Fruit fly (Drosophila melanogaster) whole organism, embryonic: ENCODE results near the gene Tre1.
A peak's percentile ranks its signal among the peaks of the same experiment; 100 is the strongest.

Source experiments
- Atf3 ChIP-seq: fragments of 200-800 bp; sonication (Bioruptor generic); optimal IDR thresholded peaks from 3 replicates; lab custom pipeline; 2016; ENCODE audit warnings: missing biosample characterization, missing genetic modification characterization
- B-H2 ChIP-seq: fragments of 200-800 bp; sonication (Bioruptor generic); optimal IDR thresholded peaks from 2 replicates; lab custom pipeline; 2018; ENCODE audit warnings: missing biosample characterization, mild to moderate bottlenecking, missing genetic modification characterization
- Bdp1 ChIP-seq: fragments of 200-800 bp; sonication (Bioruptor generic); optimal IDR thresholded peaks from 3 replicates; lab custom pipeline; 2016; ENCODE audit warnings: missing biosample characterization, missing genetic modification characterization
- Bteb2 ChIP-seq: fragments of 200-800 bp; sonication (Bioruptor generic); optimal IDR thresholded peaks from 2 replicates; lab custom pipeline; 2016; ENCODE audit warnings: missing biosample characterization, missing genetic modification characterization
- CG1024 ChIP-seq: fragments of 200-800 bp; sonication (Bioruptor generic); IDR thresholded peaks from 2 replicates; pipeline ENCODE4 v1.3.6; 2022; ENCODE audit warnings: missing biosample characterization, missing genetic modification characterization
- CG11696 ChIP-seq: fragments of 200-800 bp; sonication (Bioruptor generic); IDR thresholded peaks from 2 replicates; pipeline ENCODE4 v1.3.6; 2022; ENCODE audit warnings: missing biosample characterization, missing genetic modification characterization
- CG12299 ChIP-seq: fragments of 200-800 bp; sonication (Bioruptor generic); optimal IDR thresholded peaks from 2 replicates; lab custom pipeline; 2018; ENCODE audit warnings: missing biosample characterization, mild to moderate bottlenecking, missing genetic modification characterization
- CG12744 ChIP-seq: fragments of 200-800 bp; sonication (Bioruptor generic); optimal IDR thresholded peaks from 2 replicates; lab custom pipeline; 2016; ENCODE audit warnings: missing biosample characterization, missing genetic modification characterization
- CG12769 ChIP-seq: fragments of 200-800 bp; sonication (Bioruptor generic); optimal IDR thresholded peaks from 2 replicates; lab custom pipeline; 2019; ENCODE audit warnings: missing biosample characterization, mild to moderate bottlenecking, missing genetic modification characterization, moderate library complexity
- CG13287 ChIP-seq: fragments of 200-800 bp; sonication (Bioruptor generic); IDR thresholded peaks from 2 replicates; pipeline ENCODE4 v1.3.6; 2022; ENCODE audit warnings: missing biosample characterization, missing genetic modification characterization; ENCODE audit not compliant: partially characterized antibody
- CG14441 ChIP-seq: fragments of 200-800 bp; sonication (Bioruptor generic); IDR thresholded peaks from 2 replicates; pipeline ENCODE4 v1.3.6; 2022; ENCODE audit warnings: missing biosample characterization, missing genetic modification characterization
- CG17829 ChIP-seq: fragments of 200-800 bp; optimal IDR thresholded peaks from 2 replicates; lab custom pipeline; 2019; ENCODE audit warnings: missing biosample characterization, mild to moderate bottlenecking, missing genetic modification characterization, moderate library complexity
- CG1792 ChIP-seq: fragments of 200-800 bp; sonication (Bioruptor generic); optimal IDR thresholded peaks from 2 replicates; lab custom pipeline; 2016; ENCODE audit warnings: missing biosample characterization, missing genetic modification characterization
- CG18764 ChIP-seq: fragments of 200-800 bp; sonication (Bioruptor generic); optimal IDR thresholded peaks from 3 replicates; lab custom pipeline; 2016; ENCODE audit warnings: missing biosample characterization, missing genetic modification characterization
- CG2120 ChIP-seq: fragments of 200-800 bp; sonication (Bioruptor generic); optimal IDR thresholded peaks from 3 replicates; lab custom pipeline; 2016; ENCODE audit warnings: missing biosample characterization, missing genetic modification characterization
- CG2712 ChIP-seq: fragments of 200-800 bp; optimal IDR thresholded peaks from 3 replicates; lab custom pipeline; 2019; ENCODE audit warnings: missing biosample characterization, mild to moderate bottlenecking, missing genetic modification characterization, moderate library complexity
- CG2875 ChIP-seq: fragments of 200-800 bp; sonication (Bioruptor generic); optimal IDR thresholded peaks from 2 replicates; lab custom pipeline; 2017; ENCODE audit warnings: missing biosample characterization, mild to moderate bottlenecking, missing genetic modification characterization, missing genetic modification reagents
- CG31388 ChIP-seq: fragments of 200-800 bp; sonication (Bioruptor generic); optimal IDR thresholded peaks from 2 replicates; lab custom pipeline; 2016; ENCODE audit warnings: missing biosample characterization, missing genetic modification characterization
- CG6175 ChIP-seq: fragments of 200-800 bp; sonication (Bioruptor generic); IDR thresholded peaks from 3 replicates; pipeline ENCODE4 v1.3.6; 2022; ENCODE audit warnings: missing biosample characterization, missing genetic modification characterization
- CG9437 ChIP-seq: fragments of 200-800 bp; sonication (Bioruptor generic); optimal IDR thresholded peaks from 2 replicates; lab custom pipeline; 2018; ENCODE audit warnings: missing biosample characterization, mild to moderate bottlenecking, missing genetic modification characterization
- D19A ChIP-seq: fragments of 200-800 bp; optimal IDR thresholded peaks from 3 replicates; lab custom pipeline; 2019; ENCODE audit warnings: missing biosample characterization, mild to moderate bottlenecking, missing genetic modification characterization, moderate library complexity
- D19B ChIP-seq: fragments of 200-800 bp; sonication (Bioruptor generic); optimal IDR thresholded peaks from 2 replicates; lab custom pipeline; 2017; ENCODE audit warnings: missing biosample characterization, mild to moderate bottlenecking, missing genetic modification characterization
- Dip2 ChIP-seq: fragments of 200-800 bp; sonication (Bioruptor generic); IDR thresholded peaks from 2 replicates; pipeline ENCODE4 v1.3.6; 2022; ENCODE audit warnings: missing biosample characterization, missing genetic modification characterization
- Drgx ChIP-seq: fragments of 200-800 bp; sonication (Bioruptor generic); IDR thresholded peaks from 2 replicates; pipeline ENCODE4 v1.3.6; 2022; ENCODE audit warnings: missing biosample characterization, missing genetic modification characterization
- Ets65A ChIP-seq: fragments of 200-800 bp; sonication (Bioruptor generic); peaks from one replicate; lab custom pipeline; 2016; ENCODE audit warnings: missing biosample characterization, missing genetic modification characterization
- Fer3 ChIP-seq: fragments of 200-800 bp; sonication (Bioruptor generic); optimal IDR thresholded peaks from 2 replicates; lab custom pipeline; 2018; ENCODE audit warnings: missing biosample characterization, mild to moderate bottlenecking, missing genetic modification characterization, moderate library complexity
- Hand ChIP-seq: fragments of 200-800 bp; sonication (Bioruptor generic); optimal IDR thresholded peaks from 2 replicates; lab custom pipeline; 2017; ENCODE audit warnings: mild to moderate bottlenecking, missing biosample characterization, missing genetic modification reagents, missing genetic modification characterization
- Lim3 ChIP-seq: fragments of 200-800 bp; sonication (Bioruptor generic); IDR thresholded peaks from 2 replicates; pipeline ENCODE4 v1.3.6; 2022; ENCODE audit warnings: missing biosample characterization, missing genetic modification characterization
- NC2α ChIP-seq: fragments of 200-800 bp; sonication (Bioruptor generic); optimal IDR thresholded peaks from 2 replicates; lab custom pipeline; 2016; ENCODE audit warnings: missing biosample characterization, missing genetic modification characterization
- NFAT ChIP-seq: fragments of 200-800 bp; sonication (Bioruptor generic); IDR thresholded peaks from 2 replicates; pipeline ENCODE4 v1.3.6; 2022; ENCODE audit warnings: missing biosample characterization, missing genetic modification characterization
- Neu2 ChIP-seq: fragments of 200-800 bp; sonication (Bioruptor generic); optimal IDR thresholded peaks from 3 replicates; lab custom pipeline; 2016; ENCODE audit warnings: missing biosample characterization, missing genetic modification characterization, borderline replicate concordance
- Sox100B ChIP-seq: fragments of 200-800 bp; sonication (Bioruptor generic); optimal IDR thresholded peaks from 3 replicates; lab custom pipeline; 2018; ENCODE audit warnings: missing biosample characterization, mild to moderate bottlenecking, missing genetic modification characterization
- Spps ChIP-seq: fragments of 200-800 bp; sonication (Bioruptor generic); optimal IDR thresholded peaks from 2 replicates; lab custom pipeline; 2018; ENCODE audit warnings: missing biosample characterization, mild to moderate bottlenecking, missing genetic modification characterization
- Taf1 ChIP-seq: fragments of 200-800 bp; sonication (Bioruptor generic); IDR thresholded peaks from 2 replicates; pipeline ENCODE4 v1.3.6; 2022; ENCODE audit warnings: missing biosample characterization, missing genetic modification characterization
- Xbp1 ChIP-seq: fragments of 200-800 bp; sonication (Bioruptor generic); optimal IDR thresholded peaks from 3 replicates; lab custom pipeline; 2016; ENCODE audit warnings: missing biosample characterization, mild to moderate bottlenecking, missing genetic modification characterization
- Xrp1 ChIP-seq: fragments of 200-800 bp; sonication (Bioruptor generic); IDR thresholded peaks from 2 replicates; pipeline ENCODE4 v1.3.6; 2022; ENCODE audit warnings: missing biosample characterization, missing genetic modification characterization
- br ChIP-seq: fragments of >200 bp; optimal IDR thresholded peaks from 2 replicates; lab custom pipeline; 2017
- fd102C ChIP-seq: fragments of 200-800 bp; sonication (Bioruptor generic); optimal IDR thresholded peaks from 2 replicates; lab custom pipeline; 2018; ENCODE audit warnings: missing biosample characterization, mild to moderate bottlenecking, missing genetic modification characterization, moderate library complexity
- fru ChIP-seq: fragments of >200 bp; optimal IDR thresholded peaks from 2 replicates; lab custom pipeline; 2017
- gce ChIP-seq: fragments of 200-800 bp; sonication (Bioruptor generic); IDR thresholded peaks from 3 replicates; pipeline ENCODE4 v1.3.6; 2022; ENCODE audit warnings: missing biosample characterization, missing genetic modification characterization
- grau ChIP-seq: fragments of 200-800 bp; optimal IDR thresholded peaks from 3 replicates; lab custom pipeline; 2019; ENCODE audit warnings: missing biosample characterization, mild to moderate bottlenecking, missing genetic modification characterization, moderate library complexity
- hth ChIP-seq: fragments of >200 bp; optimal IDR thresholded peaks from 2 replicates; lab custom pipeline; 2017; ENCODE audit warnings: inconsistent platforms
- mld ChIP-seq: fragments of 200-800 bp; sonication (Bioruptor generic); IDR thresholded peaks from 3 replicates; pipeline ENCODE4 v1.3.6; 2022; ENCODE audit warnings: missing biosample characterization, missing genetic modification characterization; ENCODE audit not compliant: partially characterized antibody
- sens ChIP-seq: fragments of 200-800 bp; sonication (Bioruptor generic); peaks from one replicate; lab custom pipeline; 2016; ENCODE audit warnings: missing biosample characterization, missing genetic modification characterization
- slp2 ChIP-seq: fragments of 200-800 bp; sonication (Bioruptor generic); optimal IDR thresholded peaks from 2 replicates; lab custom pipeline; 2016; ENCODE audit warnings: missing biosample characterization, missing genetic modification characterization
- stwl ChIP-seq: fragments of 200-800 bp; sonication (Bioruptor generic); optimal IDR thresholded peaks from 3 replicates; lab custom pipeline; 2018; ENCODE audit warnings: missing biosample characterization, mild to moderate bottlenecking, missing genetic modification characterization, moderate library complexity
- tll ChIP-seq, 2 experiments: fragments of 200-800 bp in 1 of 2; fragments of >200 bp in 1 of 2; sonication (Bioruptor generic) in 1 of 2; optimal IDR thresholded peaks; 2 replicates each; lab custom pipeline; 2017 to 2019; ENCODE audit warnings: missing biosample characterization in 2 of 2, missing genetic modification characterization in 2 of 2, mild to moderate bottlenecking in 1 of 2, moderate library complexity in 1 of 2
- tna ChIP-seq: fragments of 200-800 bp; sonication (Bioruptor generic); IDR thresholded peaks from 2 replicates; pipeline ENCODE4 v1.3.6; 2022; ENCODE audit warnings: missing biosample characterization, missing genetic modification characterization; ENCODE audit not compliant: partially characterized antibody
- trem ChIP-seq: fragments of 200-800 bp; optimal IDR thresholded peaks from 3 replicates; lab custom pipeline; 2019; ENCODE audit warnings: missing biosample characterization, mild to moderate bottlenecking, missing genetic modification characterization, moderate library complexity
- vnd ChIP-seq: fragments of 200-800 bp; sonication (Bioruptor generic); IDR thresholded peaks from 3 replicates; pipeline ENCODE4 v1.3.6; 2022; ENCODE audit warnings: missing biosample characterization, missing genetic modification characterization; ENCODE audit not compliant: partially characterized antibody
- z ChIP-seq: fragments of 200-800 bp; sonication (Bioruptor generic); IDR thresholded peaks from 3 replicates; pipeline ENCODE4 v1.3.6; 2022; ENCODE audit warnings: missing biosample characterization, missing genetic modification characterization

The Tre1 gene

dm6 chrX:5677400-5678177 lies 2.2 kb downstream of the Tre1 start (continued):
- TF ChIP-seq B-H2 (GFP tag; lab: Kevin White, UChicago) (peak; percentile 93), fd102C (GFP tag; lab: Kevin White, UChicago) (peak; percentile 97), CG12744 (GFP tag; lab: Kevin White, UChicago) (peak; percentile 85), CG12299 (tag; lab: Kevin White, UChicago) (peak; percentile 95), z (GFP tag; lab: Robert Waterston, UW) (peak; percentile 74), vnd (GFP tag; lab: Robert Waterston, UW) (no peak), Bdp1 (GFP tag; lab: Kevin White, UChicago) (peak; percentile 87), CG9437 (GFP tag; lab: Kevin White, UChicago) (peak; percentile 49), Drgx (GFP tag; lab: Robert Waterston, UW) (no peak; the same call in 1 of the 2 replicates), CG2712 (tag; lab: Kevin White, UChicago) (peak; percentile 80), Spps (tag; lab: Kevin White, UChicago) (peak; percentile 87), CG6175 (peak; percentile 86), mld (GFP tag; lab: Robert Waterston, UW) (no peak), CG12769 (peak; percentile 94), Lim3 (GFP tag; lab: Robert Waterston, UW) (no peak), tll (GFP tag; optimal IDR thresholded peaks at IDR 0.05; lab: Kevin White, UChicago) (peak in 1 of 2 experiments; percentile 56), CG14441 (GFP tag; lab: Robert Waterston, UW) (no peak), CG1024 (GFP tag; lab: Robert Waterston, UW) (peak; percentile 92), CG18764 (GFP tag; lab: Kevin White, UChicago) (peak; percentile 91), grau (tag; lab: Kevin White, UChicago) (peak; percentile 67), stwl (tag; lab: Kevin White, UChicago) (peak; percentile 49), NC2α (peak; percentile 94), CG2875 (peak; percentile 97), CG31388 (GFP tag; lab: Kevin White, UChicago) (peak; percentile 83), Xbp1 (GFP tag; lab: Kevin White, UChicago) (peak; percentile 60), br (lab: Kevin White, UChicago) (no peak), NFAT (GFP tag; lab: Robert Waterston, UW) (peak; percentile 80), slp2 (GFP tag; lab: Kevin White, UChicago) (peak; percentile 85), Bteb2 (GFP tag; lab: Kevin White, UChicago) (peak; percentile 87), D19A (peak; percentile 70), Dip2 (GFP tag; lab: Robert Waterston, UW) (no peak), CG1792 (GFP tag; lab: Kevin White, UChicago) (peak; percentile 93), Fer3 (tag; lab: Kevin White, UChicago) (peak; percentile 95), Hand (GFP tag; lab: Kevin White, UChicago) (peak; percentile 79), fru (no peak), gce (peak; percentile 95; the same call in 2 of the 3 replicates), CG11696 (GFP tag; lab: Robert Waterston, UW) (peak; percentile 95), CG13287 (GFP tag; lab: Robert Waterston, UW) (no peak), trem (tag; lab: Kevin White, UChicago) (peak; percentile 49), tna (GFP tag; lab: Robert Waterston, UW) (no peak), CG17829 (tag; lab: Kevin White, UChicago) (peak; percentile 74), Xrp1 (peak; percentile 97), hth (no peak), Neu2 (peak; percentile 46), CG2120 (peak; percentile 65), D19B (peak; percentile 52), sens (GFP tag; lab: Kevin White, UChicago) (peak; percentile 99), Taf1 (GFP tag; lab: Robert Waterston, UW) (no peak), Sox100B (peak; percentile 95), Ets65A (GFP tag; lab: Kevin White, UChicago) (peak; percentile 93), Atf3 (GFP tag; lab: Kevin White, UChicago) (peak; percentile 80)
